Worm (Caenorhabditis elegans) whole organism, L3 larva: ENCODE measurements around the gene F08F3.6.

ENCODE experiments used
- ama-1 ChIP-seq: fragments of 150-350 bp; optimal IDR thresholded peaks from 2 replicates; lab custom pipeline; 2018
- egl-5 ChIP-seq: fragments of 150-350 bp; optimal IDR thresholded peaks from 2 replicates; lab custom pipeline; 2017; ENCODE audit warnings: missing biosample characterization, missing genetic modification reagents, missing genetic modification characterization, inconsistent platforms
- elt-1 ChIP-seq: fragments of 150-350 bp; optimal IDR thresholded peaks from 2 replicates; lab custom pipeline; 2014; ENCODE audit warnings: missing biosample characterization, missing genetic modification characterization
- lin-39 ChIP-seq: fragments of 150-350 bp; optimal IDR thresholded peaks from 2 replicates; lab custom pipeline; 2018; ENCODE audit warnings: missing biosample characterization, missing genetic modification reagents, missing genetic modification characterization
- nhr-25 ChIP-seq: sonication (generic microtip); optimal IDR thresholded peaks from 2 replicates; lab custom pipeline; 2017; ENCODE audit warnings: missing biosample characterization, missing genetic modification characterization
- pha-4 ChIP-seq: fragments of 150-350 bp; optimal IDR thresholded peaks from 2 replicates; lab custom pipeline; 2014; ENCODE audit warnings: missing biosample characterization, missing genetic modification reagents, missing genetic modification characterization
- skn-1 ChIP-seq: fragments of 150-350 bp; optimal IDR thresholded peaks from 2 replicates; lab custom pipeline; 2014; ENCODE audit warnings: missing biosample characterization, missing genetic modification characterization
- tbx-2 ChIP-seq: sonication (generic microtip); optimal IDR thresholded peaks from 2 replicates; lab custom pipeline; 2016; ENCODE audit warnings: mild to moderate bottlenecking, missing genetic modification characterization, missing compliant biosample characterization
- ztf-4 ChIP-seq: fragments of 150-350 bp; optimal IDR thresholded peaks from 2 replicates; lab custom pipeline; 2014; ENCODE audit warnings: missing biosample characterization, missing genetic modification characterization

ce11 chrV:5385914-5386493, 33.9 kb downstream of the F08F3.6 start, which contains the start of gene C35A11.2:
- no peak for TF ChIP-seq skn-1 (tag; lab: Kevin White, UChicago)
- no peak for TF ChIP-seq elt-1 (tag; lab: Kevin White, UChicago)
- no peak for TF ChIP-seq ztf-4
- no peak for TF ChIP-seq pha-4 (tag; lab: Kevin White, UChicago)
- no peak for TF ChIP-seq ama-1 (lab: Kevin White, UChicago)
- no peak for TF ChIP-seq lin-39
- TF ChIP-seq egl-5 (tag; lab: Kevin White, UChicago) = no peak
- TF ChIP-seq tbx-2 = no peak
- no peak for TF ChIP-seq nhr-25 (tag; lab: Kevin White, UChicago)
